Fruit fly (Drosophila melanogaster) whole organism, embryonic: Measurements from ENCODE around the gene CG9992.

Experiments used
- Aef1 ChIP-seq: fragments of 200-800 bp; sonication (Bioruptor generic); IDR thresholded peaks from 3 replicates; pipeline ENCODE4 v1.3.6; 2022; ENCODE audit warnings: missing biosample characterization, missing genetic modification characterization
- Blimp-1 ChIP-seq: fragments of 200-800 bp; sonication (Bioruptor generic); optimal IDR thresholded peaks from 3 replicates; lab custom pipeline; 2018; ENCODE audit warnings: missing biosample characterization, missing genetic modification characterization, mild to moderate bottlenecking, moderate library complexity, missing genetic modification reagents
- CG10431 ChIP-seq: fragments of 200-800 bp; sonication (Bioruptor generic); optimal IDR thresholded peaks from 3 replicates; lab custom pipeline; 2018; ENCODE audit warnings: missing biosample characterization, mild to moderate bottlenecking, missing genetic modification characterization
- CG13287 ChIP-seq: fragments of 200-800 bp; sonication (Bioruptor generic); IDR thresholded peaks from 2 replicates; pipeline ENCODE4 v1.3.6; 2022; ENCODE audit warnings: missing biosample characterization, missing genetic modification characterization; ENCODE audit not compliant: partially characterized antibody
- CG14014 ChIP-seq: fragments of 200-800 bp; sonication (Bioruptor generic); IDR thresholded peaks from 2 replicates; pipeline ENCODE4 v1.3.6; 2022; ENCODE audit warnings: missing biosample characterization, missing genetic modification characterization
- CG18011 ChIP-seq: fragments of 200-800 bp; sonication (Bioruptor generic); optimal IDR thresholded peaks from 2 replicates; lab custom pipeline; 2017; ENCODE audit warnings: missing biosample characterization, missing genetic modification characterization, mild to moderate bottlenecking, moderate library complexity, missing genotype
- CG2129 ChIP-seq: fragments of 200-800 bp; sonication (Bioruptor generic); IDR thresholded peaks from 2 replicates; pipeline ENCODE4 v1.3.6; 2022; ENCODE audit warnings: missing biosample characterization, missing genetic modification characterization; ENCODE audit not compliant: partially characterized antibody
- CG31388 ChIP-seq: fragments of 200-800 bp; sonication (Bioruptor generic); optimal IDR thresholded peaks from 2 replicates; lab custom pipeline; 2016; ENCODE audit warnings: missing biosample characterization, missing genetic modification characterization
- CG42726 ChIP-seq: fragments of 200-800 bp; sonication (Bioruptor generic); IDR thresholded peaks from 2 replicates; pipeline ENCODE4 v1.3.6; 2022; ENCODE audit warnings: missing biosample characterization, missing genetic modification characterization; ENCODE audit not compliant: partially characterized antibody
- CG4328 ChIP-seq: fragments of 200-800 bp; sonication (Bioruptor generic); optimal IDR thresholded peaks from 3 replicates; lab custom pipeline; 2017; ENCODE audit warnings: missing biosample characterization, missing genetic modification reagents, missing genetic modification characterization
- CG4854 ChIP-seq: fragments of 200-800 bp; sonication (Bioruptor generic); optimal IDR thresholded peaks from 2 replicates; lab custom pipeline; 2016; ENCODE audit warnings: missing biosample characterization, missing genetic modification characterization, inconsistent platforms
- CG6175 ChIP-seq: fragments of 200-800 bp; sonication (Bioruptor generic); IDR thresholded peaks from 3 replicates; pipeline ENCODE4 v1.3.6; 2022; ENCODE audit warnings: missing biosample characterization, missing genetic modification characterization
- CG6689 ChIP-seq: fragments of 200-800 bp; sonication (Bioruptor generic); IDR thresholded peaks from 2 replicates; pipeline ENCODE4 v1.3.6; 2022; ENCODE audit warnings: missing biosample characterization, missing genetic modification characterization
- CG6791 ChIP-seq: fragments of 200-800 bp; sonication (Bioruptor generic); IDR thresholded peaks from 3 replicates; pipeline ENCODE4 v1.3.6; 2022; ENCODE audit warnings: missing biosample characterization, missing genetic modification characterization; ENCODE audit not compliant: partially characterized antibody
- CG6813 ChIP-seq: fragments of 200-800 bp; sonication (Bioruptor generic); optimal IDR thresholded peaks from 2 replicates; lab custom pipeline; 2017; ENCODE audit warnings: missing biosample characterization, missing genetic modification characterization, mild to moderate bottlenecking, moderate library complexity, missing genetic modification reagents
- CG7271 ChIP-seq: fragments of 200-800 bp; sonication (Bioruptor generic); optimal IDR thresholded peaks from 2 replicates; lab custom pipeline; 2018; ENCODE audit warnings: missing biosample characterization, mild to moderate bottlenecking, missing genetic modification characterization, moderate library complexity
- CG8765 ChIP-seq: fragments of 200-800 bp; sonication (Bioruptor generic); IDR thresholded peaks from 2 replicates; pipeline ENCODE4 v1.3.6; 2022; ENCODE audit warnings: missing biosample characterization, missing genetic modification characterization
- Dip3 ChIP-seq: fragments of 200-800 bp; sonication (Bioruptor generic); optimal IDR thresholded peaks from 3 replicates; lab custom pipeline; 2016; ENCODE audit warnings: missing biosample characterization, missing genetic modification characterization
- HmgZ ChIP-seq: fragments of 200-800 bp; sonication (Bioruptor generic); optimal IDR thresholded peaks from 2 replicates; lab custom pipeline; 2018; ENCODE audit warnings: missing biosample characterization, mild to moderate bottlenecking, missing genetic modification characterization
- Hsf ChIP-seq: fragments of 200-800 bp; sonication (Bioruptor generic); optimal IDR thresholded peaks from 3 replicates; lab custom pipeline; 2016; ENCODE audit warnings: missing biosample characterization, missing genetic modification characterization
- Mes4 ChIP-seq: fragments of 200-800 bp; sonication (Bioruptor generic); optimal IDR thresholded peaks from 2 replicates; lab custom pipeline; 2016; ENCODE audit warnings: missing biosample characterization, missing genetic modification characterization
- Nf-YB ChIP-seq: fragments of 200-800 bp; sonication (Bioruptor generic); optimal IDR thresholded peaks from 3 replicates; lab custom pipeline; 2019; ENCODE audit warnings: missing biosample characterization, mild to moderate bottlenecking, missing genetic modification characterization, moderate library complexity
- Side ChIP-seq: fragments of 200-800 bp; sonication (Bioruptor generic); optimal IDR thresholded peaks from 2 replicates; lab custom pipeline; 2016; ENCODE audit warnings: missing biosample characterization, missing genetic modification characterization
- Stat92E ChIP-seq, 3 experiments: fragments of >200 bp in 2 of 3; fragments of 200-800 bp in 1 of 3; sonication (Bioruptor generic) in 1 of 3; optimal IDR thresholded peaks; 2 replicates each; lab custom pipeline; 2017 to 2019; ENCODE audit warnings: missing biosample characterization in 3 of 3, missing genetic modification characterization in 3 of 3, mild to moderate bottlenecking in 1 of 3, moderate library complexity in 1 of 3
- ab ChIP-seq: fragments of 200-800 bp; sonication (Bioruptor generic); optimal IDR thresholded peaks from 2 replicates; lab custom pipeline; 2016; ENCODE audit warnings: missing biosample characterization, missing genetic modification characterization
- ase ChIP-seq: fragments of 200-800 bp; sonication (Bioruptor generic); IDR thresholded peaks from 3 replicates; pipeline ENCODE4 v1.3.6; 2022; ENCODE audit warnings: missing biosample characterization, missing genetic modification characterization
- cas ChIP-seq: fragments of 200-800 bp; sonication (Bioruptor generic); IDR thresholded peaks from 2 replicates; pipeline ENCODE4 v1.3.6; 2022; ENCODE audit warnings: missing biosample characterization, missing genetic modification characterization
- cato ChIP-seq: fragments of 200-800 bp; sonication (Bioruptor generic); optimal IDR thresholded peaks from 2 replicates; lab custom pipeline; 2016; ENCODE audit warnings: missing biosample characterization, missing genetic modification characterization, borderline replicate concordance
- dan ChIP-seq: fragments of 200-800 bp; sonication (Bioruptor generic); IDR thresholded peaks from 2 replicates; pipeline ENCODE4 v1.3.6; 2022; ENCODE audit warnings: missing biosample characterization, missing genetic modification characterization
- emc ChIP-seq: fragments of 200-800 bp; sonication (Bioruptor generic); optimal IDR thresholded peaks from 2 replicates; lab custom pipeline; 2016; ENCODE audit warnings: missing biosample characterization, missing genetic modification characterization
- exex ChIP-seq: fragments of 200-800 bp; sonication (Bioruptor generic); optimal IDR thresholded peaks from 4 replicates; lab custom pipeline; 2018; ENCODE audit warnings: missing biosample characterization, mild to moderate bottlenecking, missing genetic modification characterization, moderate library complexity
- fd102C ChIP-seq: fragments of 200-800 bp; sonication (Bioruptor generic); optimal IDR thresholded peaks from 2 replicates; lab custom pipeline; 2018; ENCODE audit warnings: missing biosample characterization, mild to moderate bottlenecking, missing genetic modification characterization, moderate library complexity
- gcm ChIP-seq: fragments of 200-800 bp; sonication (Bioruptor generic); optimal IDR thresholded peaks from 2 replicates; lab custom pipeline; 2019; ENCODE audit warnings: missing biosample characterization, mild to moderate bottlenecking, missing genetic modification characterization, moderate library complexity
- ham ChIP-seq: fragments of 200-800 bp; sonication (Bioruptor generic); IDR thresholded peaks from 2 replicates; pipeline ENCODE4 v1.3.6; 2022; ENCODE audit warnings: missing biosample characterization, missing genetic modification characterization
- ind ChIP-seq: fragments of 200-800 bp; sonication (Bioruptor generic); optimal IDR thresholded peaks from 3 replicates; lab custom pipeline; 2016; ENCODE audit warnings: missing biosample characterization, missing genetic modification characterization
- insv ChIP-seq, 2 experiments: fragments of 200-800 bp; sonication (Bioruptor generic); optimal IDR thresholded peaks; 3 replicates each; lab custom pipeline; 2016 to 2018; ENCODE audit warnings: missing biosample characterization in 2 of 2, missing genetic modification characterization in 2 of 2
- jigr1 ChIP-seq: fragments of 200-800 bp; sonication (Bioruptor generic); IDR thresholded peaks from 3 replicates; pipeline ENCODE4 v1.3.6; 2022; ENCODE audit warnings: missing biosample characterization, missing genetic modification characterization
- kah ChIP-seq: fragments of 200-800 bp; sonication (Bioruptor generic); optimal IDR thresholded peaks from 2 replicates; lab custom pipeline; 2018; ENCODE audit warnings: missing biosample characterization, mild to moderate bottlenecking, missing genetic modification characterization
- lab ChIP-seq: fragments of 200-800 bp; sonication (Bioruptor generic); optimal IDR thresholded peaks from 3 replicates; lab custom pipeline; 2017; ENCODE audit warnings: missing biosample characterization, missing genetic modification characterization, mild to moderate bottlenecking, moderate library complexity, missing genetic modification reagents
- lilli ChIP-seq: fragments of 200-800 bp; sonication (Bioruptor generic); optimal IDR thresholded peaks from 3 replicates; lab custom pipeline; 2016; ENCODE audit warnings: missing biosample characterization, missing genetic modification characterization
- otp ChIP-seq: fragments of 200-800 bp; sonication (Bioruptor generic); IDR thresholded peaks from 3 replicates; pipeline ENCODE4, ENCODE4 v1.3.6; 2022; ENCODE audit warnings: missing biosample characterization, missing genetic modification characterization
- slbo ChIP-seq: fragments of 200-800 bp; sonication (Bioruptor generic); IDR thresholded peaks from 2 replicates; pipeline ENCODE4 v1.3.6; 2022; ENCODE audit warnings: missing biosample characterization, missing genetic modification characterization
- tio ChIP-seq: fragments of 200-800 bp; sonication (Bioruptor generic); optimal IDR thresholded peaks from 2 replicates; lab custom pipeline; 2017; ENCODE audit warnings: missing biosample characterization, missing genetic modification characterization, inconsistent platforms
- tna ChIP-seq: fragments of 200-800 bp; sonication (Bioruptor generic); IDR thresholded peaks from 2 replicates; pipeline ENCODE4 v1.3.6; 2022; ENCODE audit warnings: missing biosample characterization, missing genetic modification characterization; ENCODE audit not compliant: partially characterized antibody
- twi ChIP-seq: fragments of 200-800 bp; optimal IDR thresholded peaks from 2 replicates; lab custom pipeline; 2019; ENCODE audit warnings: missing biosample characterization, mild to moderate bottlenecking, missing genetic modification characterization, moderate library complexity
- unpg ChIP-seq: fragments of 200-800 bp; sonication (Bioruptor generic); optimal IDR thresholded peaks from 3 replicates; lab custom pipeline; 2018; ENCODE audit warnings: missing biosample characterization, mild to moderate bottlenecking, missing genetic modification characterization, moderate library complexity
- wek ChIP-seq: fragments of 200-800 bp; sonication (Bioruptor generic); optimal IDR thresholded peaks from 3 replicates; lab custom pipeline; 2018; ENCODE audit warnings: missing biosample characterization, mild to moderate bottlenecking, missing genetic modification characterization, moderate library complexity

CG9992 gene

DNA sequence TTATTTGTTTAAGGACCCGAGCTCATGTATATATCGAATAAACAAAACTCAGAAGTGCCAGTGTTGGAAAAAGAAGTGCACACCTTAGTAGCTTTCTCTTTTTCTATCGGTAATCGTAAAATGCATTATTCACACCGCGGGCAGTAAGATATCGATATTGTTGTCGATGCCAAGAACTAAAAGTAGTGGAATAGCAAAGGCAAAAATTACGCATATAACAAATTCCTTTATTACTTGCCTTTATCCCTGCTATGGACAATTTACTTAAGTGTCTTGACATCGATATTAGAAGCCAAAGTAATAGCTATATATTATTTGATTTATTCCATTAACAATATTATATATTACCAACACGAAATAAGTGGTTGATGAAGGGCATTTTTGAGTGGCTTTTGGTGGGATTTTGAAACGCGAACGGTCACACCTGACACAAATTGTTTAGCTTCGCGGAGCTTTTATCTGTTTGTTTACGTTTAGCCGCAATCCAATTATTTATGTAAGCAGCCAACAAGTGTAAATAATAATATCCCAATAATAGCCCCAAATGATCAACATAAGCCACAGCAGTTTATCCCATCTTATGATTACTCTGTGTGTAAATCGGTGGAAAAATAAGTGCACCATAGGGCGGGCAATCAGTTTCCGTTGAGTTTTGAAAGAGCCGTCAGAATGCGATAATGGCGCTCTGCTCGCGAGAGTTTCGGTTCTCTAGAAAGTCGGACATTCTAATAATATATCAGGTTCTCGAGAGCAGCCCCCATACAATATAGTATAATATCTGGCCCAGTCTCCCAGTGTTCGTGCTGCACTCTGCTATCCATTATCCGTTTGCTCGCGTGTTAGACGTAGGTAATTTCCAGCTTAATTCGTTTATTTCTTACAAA lies at the start of gene CG9992, which contains the start of gene CG4239 (continued):
- TF ChIP-seq jigr1 (no peak), Hsf (GFP tag; lab: Kevin White, UChicago) (peak; percentile 51), CG6175 (GFP tag; lab: Robert Waterston, UW) (no peak), otp (GFP tag; lab: Robert Waterston, UW) (no peak), Side (GFP tag; lab: Kevin White, UChicago) (no peak), CG31388 (GFP tag; lab: Kevin White, UChicago) (no peak), kah (GFP tag; lab: Kevin White, UChicago) (peak; percentile 11), unpg (GFP tag; lab: Kevin White, UChicago) (peak; percentile 40), tna (GFP tag; lab: Robert Waterston, UW) (no peak), Mes4 (GFP tag; lab: Kevin White, UChicago) (no peak), Stat92E (GFP tag; optimal IDR thresholded peaks at IDR 0.05; lab: Kevin White, UChicago) (no peak), CG6689 (GFP tag; lab: Robert Waterston, UW) (peak; percentile 29; the same call in 1 of the 2 replicates), CG7271 (tag; lab: Kevin White, UChicago) (peak; percentile 57), dan (GFP tag; lab: Robert Waterston, UW) (no peak), slbo (GFP tag; lab: Robert Waterston, UW) (peak; percentile 76), ham (no peak), CG14014 (GFP tag; lab: Robert Waterston, UW) (peak; percentile 31; the same call in 1 of the 2 replicates), Dip3 (GFP tag; lab: Kevin White, UChicago) (peak; percentile 34), fd102C (GFP tag; lab: Kevin White, UChicago) (no peak), HmgZ (tag; lab: Kevin White, UChicago) (peak; percentile 71), Aef1 (GFP tag; lab: Robert Waterston, UW) (peak; percentile 40; the same call in 1 of the 3 replicates), cas (GFP tag; lab: Robert Waterston, UW) (peak; percentile 8; the same call in 1 of the 2 replicates), Nf-YB (GFP tag; lab: Kevin White, UChicago) (no peak), CG10431 (peak; percentile 93), CG42726 (GFP tag; lab: Robert Waterston, UW) (peak; percentile 74), ind (GFP tag; lab: Kevin White, UChicago) (peak; percentile 76), wek (peak; percentile 61), CG4328 (GFP tag; lab: Kevin White, UChicago) (peak; percentile 25), CG4854 (no peak), emc (no peak), CG6813 (GFP tag; lab: Kevin White, UChicago) (peak; percentile 6), ase (GFP tag; lab: Robert Waterston, UW) (no peak), cato (GFP tag; lab: Kevin White, UChicago) (peak; percentile 4), twi (tag; lab: Kevin White, UChicago) (peak; percentile 58), gcm (GFP tag; lab: Kevin White, UChicago) (no peak), CG13287 (peak; percentile 28), CG8765 (GFP tag; lab: Robert Waterston, UW) (peak; percentile 38; the same call in 1 of the 2 replicates), exex (peak; percentile 1), ab (GFP tag; lab: Kevin White, UChicago) (peak; percentile 22), lilli (GFP tag; lab: Kevin White, UChicago) (peak; percentile 58), CG2129 (GFP tag; lab: Robert Waterston, UW) (no peak), Blimp-1 (peak; percentile 57), lab (peak; percentile 50), CG18011 (GFP tag; lab: Kevin White, UChicago) (no peak), insv (GFP tag; optimal IDR thresholded peaks at IDR 0.05; lab: Kevin White, UChicago) (no peak), tio (GFP tag; lab: Kevin White, UChicago) (peak; percentile 70), CG6791 (GFP tag; lab: Robert Waterston, UW) (peak; percentile 71; the same call in 2 of the 3 replicates)
